Worm (Caenorhabditis elegans): ENCODE results near the gene B0336.13.

- TF ChIP-seq elt-3 (tag; optimal IDR thresholded peaks at IDR 0.05) (no peak), ceh-83 (GFP tag; optimal IDR thresholded peaks at IDR 0.05) (no peak), nhr-76 (tag; optimal IDR thresholded peaks at IDR 0.05) (no peak), snpc-4 (tag; optimal IDR thresholded peaks at IDR 0.05) (no peak), nhr-237 (tag; optimal IDR thresholded peaks at IDR 0.05) (no peak), blmp-1 (tag; optimal IDR thresholded peaks at IDR 0.05) (no peak), lin-32 (GFP tag; optimal IDR thresholded peaks at IDR 0.05) (no peak), nhr-12 (tag; optimal IDR thresholded peaks at IDR 0.05) (no peak), mep-1 (tag; optimal IDR thresholded peaks at IDR 0.05) (no peak)
Observed at ce11 chrIII:5701491-5701890, 7.7 kb downstream of the B0336.13 start.

Data from whole organism, mixed stage, embryonic.